Worm (Caenorhabditis elegans): Measurements from ENCODE around the gene Y51H4A.13.
"Not testable (repeated sequence)": the region's sequence is repeated elsewhere in the genome, so short reads cannot be mapped to it uniquely, and the experiment has no call there.

The Y51H4A.13 gene

ce11 chrIV:16656232-16656631 lies 10.1 kb upstream of the Y51H4A.13 start, which contains the start of gene tsr-2:
Gene tsr-2, plus strand, starts transcription at chrIV:16656613.
- TF ChIP-seq aly-1 (tag; optimal IDR thresholded peaks at IDR 0.05) (no peak), F13C5.2 (tag; optimal IDR thresholded peaks at IDR 0.05) (peak; percentile 58), pes-1 (GFP tag; IDR thresholded peaks at IDR 0.05) (peak; percentile 25; the same call in 1 of the 2 replicates), hmg-4 (GFP tag; optimal IDR thresholded peaks at IDR 0.05) (peak; percentile 7)

- not testable (repeated sequence) for TF ChIP-seq pes-1 (GFP tag; IDR thresholded peaks at IDR 0.05); ceh-13 (GFP tag; optimal IDR thresholded peaks at IDR 0.05); hnd-1 (tag; optimal IDR thresholded peaks at IDR 0.05)
These were observed 9.6 kb upstream of the Y51H4A.13 start, which contains the start of gene set-26 for ce11 chrIV:16655783-16656182. Gene set-26, minus strand, starts transcription at chrIV:16655883.

- 0 out of 2 replicates have a peak, but pooled peaks have one; percentile 8 for TF ChIP-seq pes-1 (GFP tag; IDR thresholded peaks at IDR 0.05)
These were observed 2.2 kb upstream of the Y51H4A.13 start for ce11 chrIV:16648414-16648813.

- TF ChIP-seq scrt-1 (GFP tag; IDR thresholded peaks at IDR 0.05) (no peak), tbx-37 (GFP tag; conservative IDR thresholded peaks at IDR 0.05) (no peak), sea-1 (GFP tag; conservative IDR thresholded peaks at IDR 0.05) (no peak), hnd-1 (tag; optimal IDR thresholded peaks at IDR 0.05) (no peak), hmbx-1 (tag; optimal IDR thresholded peaks at IDR 0.05) (no peak), ceh-36 (tag; optimal IDR thresholded peaks at IDR 0.05) (no peak), ets-7 (tag; optimal IDR thresholded peaks at IDR 0.05) (no peak), tra-4 (tag; optimal IDR thresholded peaks at IDR 0.05) (no peak), F13C5.2 (tag; optimal IDR thresholded peaks at IDR 0.05) (no peak), flt-1 (GFP tag; IDR thresholded peaks at IDR 0.05) (no peak), tbx-11 (GFP tag; IDR thresholded peaks at IDR 0.05) (no peak), B0310.2 (tag; optimal IDR thresholded peaks at IDR 0.05) (no peak), ama-1 (optimal IDR thresholded peaks at IDR 0.05) (no peak), ceh-13 (GFP tag; optimal IDR thresholded peaks at IDR 0.05) (no peak), hmg-4 (GFP tag; optimal IDR thresholded peaks at IDR 0.05) (no peak), aly-1 (tag; optimal IDR thresholded peaks at IDR 0.05) (no peak), pes-1 (GFP tag; IDR thresholded peaks at IDR 0.05) (no peak)
These were observed 531 bp downstream of the Y51H4A.13 start for ce11 chrIV:16645492-16646191.

- TF ChIP-seq tbx-37 (GFP tag; conservative IDR thresholded peaks at IDR 0.05) (no peak), ceh-13 (GFP tag; optimal IDR thresholded peaks at IDR 0.05) (no peak), tbx-11 (GFP tag; IDR thresholded peaks at IDR 0.05) (no peak)
These were observed 2.4 kb downstream of the Y51H4A.13 start for ce11 chrIV:16643782-16644181.

- TF ChIP-seq pes-1 (GFP tag; IDR thresholded peaks at IDR 0.05): no peak
- TF ChIP-seq ama-1 (optimal IDR thresholded peaks at IDR 0.05): no peak
- no peak for TF ChIP-seq flt-1 (GFP tag; IDR thresholded peaks at IDR 0.05)
- TF ChIP-seq ceh-13 (GFP tag; optimal IDR thresholded peaks at IDR 0.05): no peak
- no peak for TF ChIP-seq sea-1 (GFP tag; conservative IDR thresholded peaks at IDR 0.05)
- TF ChIP-seq tra-4 (tag; optimal IDR thresholded peaks at IDR 0.05): no peak
- no peak for TF ChIP-seq hnd-1 (tag; optimal IDR thresholded peaks at IDR 0.05)
- TF ChIP-seq tbx-11 (GFP tag; IDR thresholded peaks at IDR 0.05): no peak
- TF ChIP-seq ceh-36 (tag; optimal IDR thresholded peaks at IDR 0.05): no peak
- no peak for TF ChIP-seq hmbx-1 (tag; optimal IDR thresholded peaks at IDR 0.05)
- TF ChIP-seq B0310.2 (tag; optimal IDR thresholded peaks at IDR 0.05): no peak
- TF ChIP-seq F13C5.2 (tag; optimal IDR thresholded peaks at IDR 0.05): no peak
- TF ChIP-seq tbx-37 (GFP tag; conservative IDR thresholded peaks at IDR 0.05): no peak
- no peak for TF ChIP-seq scrt-1 (GFP tag; IDR thresholded peaks at IDR 0.05)
These were observed 15.6 kb downstream of the Y51H4A.13 start, which contains the start of gene fipr-27 for ce11 chrIV:16630622-16631021. Gene fipr-27, plus strand, starts transcription at chrIV:16630922.

ce11 chrIV:16629815-16630214 lies 16.4 kb downstream of the Y51H4A.13 start:
- TF ChIP-seq tbx-11 (GFP tag; IDR thresholded peaks at IDR 0.05) (no peak), tbx-37 (GFP tag; conservative IDR thresholded peaks at IDR 0.05) (no peak), ets-7 (tag; optimal IDR thresholded peaks at IDR 0.05) (no peak), tra-4 (tag; optimal IDR thresholded peaks at IDR 0.05) (no peak), scrt-1 (GFP tag; IDR thresholded peaks at IDR 0.05) (no peak)

ce11 chrIV:16629090-16629489 lies 17.1 kb downstream of the Y51H4A.13 start, which contains the start of gene Y51H4A.936:
Gene Y51H4A.936, plus strand, starts transcription at chrIV:16629390.
- no peak for TF ChIP-seq flt-1 (GFP tag; IDR thresholded peaks at IDR 0.05)
- TF ChIP-seq hmbx-1 (tag; optimal IDR thresholded peaks at IDR 0.05): no peak
- no peak for TF ChIP-seq ceh-36 (tag; optimal IDR thresholded peaks at IDR 0.05)
- no peak for TF ChIP-seq aly-1 (tag; optimal IDR thresholded peaks at IDR 0.05)
- no peak for TF ChIP-seq tbx-11 (GFP tag; IDR thresholded peaks at IDR 0.05)
- no peak for TF ChIP-seq tra-4 (tag; optimal IDR thresholded peaks at IDR 0.05)
- no peak for TF ChIP-seq ama-1 (optimal IDR thresholded peaks at IDR 0.05)
- no peak for TF ChIP-seq sea-1 (GFP tag; conservative IDR thresholded peaks at IDR 0.05)
- no peak for TF ChIP-seq ceh-13 (GFP tag; optimal IDR thresholded peaks at IDR 0.05)
- TF ChIP-seq B0310.2 (tag; optimal IDR thresholded peaks at IDR 0.05): no peak
- TF ChIP-seq hmg-4 (GFP tag; optimal IDR thresholded peaks at IDR 0.05): no peak
- TF ChIP-seq hnd-1 (tag; optimal IDR thresholded peaks at IDR 0.05): no peak
- TF ChIP-seq tbx-37 (GFP tag; conservative IDR thresholded peaks at IDR 0.05): no peak
- TF ChIP-seq F13C5.2 (tag; optimal IDR thresholded peaks at IDR 0.05): no peak

Data from whole organism, early embryonic.